Fruit fly (Drosophila melanogaster) whole organism, embryonic: ENCODE measurements around the gene moody.

Source experiments
- Abd-B ChIP-seq: fragments of 200-800 bp; sonication (Bioruptor generic); optimal IDR thresholded peaks from 2 replicates; lab custom pipeline; 2018; ENCODE audit warnings: missing biosample characterization, mild to moderate bottlenecking, missing genetic modification characterization, moderate library complexity
- Atf3 ChIP-seq: fragments of 200-800 bp; sonication (Bioruptor generic); optimal IDR thresholded peaks from 3 replicates; lab custom pipeline; 2016; ENCODE audit warnings: missing biosample characterization, missing genetic modification characterization
- Atf6 ChIP-seq: fragments of 200-800 bp; sonication (Bioruptor generic); IDR thresholded peaks from 2 replicates; pipeline ENCODE4 v1.3.6; 2022; ENCODE audit warnings: missing biosample characterization, missing genetic modification characterization
- B-H1 ChIP-seq: fragments of 200-800 bp; sonication (Bioruptor generic); IDR thresholded peaks from 3 replicates; pipeline ENCODE4 v1.3.6; 2022; ENCODE audit warnings: missing biosample characterization, missing genetic modification characterization
- CG11456 ChIP-seq: fragments of 200-800 bp; sonication (Bioruptor generic); IDR thresholded peaks from 3 replicates; pipeline ENCODE4 v1.3.6; 2022; ENCODE audit warnings: missing biosample characterization, missing genetic modification characterization
- CG11560 ChIP-seq: fragments of 200-800 bp; sonication (Bioruptor generic); IDR thresholded peaks from 3 replicates; pipeline ENCODE4 v1.3.6; 2022; ENCODE audit warnings: missing biosample characterization, missing genetic modification characterization
- CG11696 ChIP-seq: fragments of 200-800 bp; sonication (Bioruptor generic); IDR thresholded peaks from 2 replicates; pipeline ENCODE4 v1.3.6; 2022; ENCODE audit warnings: missing biosample characterization, missing genetic modification characterization
- CG12071 ChIP-seq: fragments of 200-800 bp; sonication (Bioruptor generic); optimal IDR thresholded peaks from 3 replicates; lab custom pipeline; 2018; ENCODE audit warnings: missing biosample characterization, mild to moderate bottlenecking, missing genetic modification characterization
- CG12744 ChIP-seq: fragments of 200-800 bp; sonication (Bioruptor generic); optimal IDR thresholded peaks from 2 replicates; lab custom pipeline; 2016; ENCODE audit warnings: missing biosample characterization, missing genetic modification characterization
- CG12769 ChIP-seq: fragments of 200-800 bp; sonication (Bioruptor generic); optimal IDR thresholded peaks from 2 replicates; lab custom pipeline; 2019; ENCODE audit warnings: missing biosample characterization, mild to moderate bottlenecking, missing genetic modification characterization, moderate library complexity
- CG13296 ChIP-seq: fragments of 200-800 bp; sonication (Bioruptor generic); optimal IDR thresholded peaks from 3 replicates; lab custom pipeline; 2018; ENCODE audit warnings: missing biosample characterization, mild to moderate bottlenecking, missing genetic modification characterization
- CG13424 ChIP-seq: fragments of 200-800 bp; sonication (Bioruptor generic); optimal IDR thresholded peaks from 2 replicates; lab custom pipeline; 2019; ENCODE audit warnings: missing biosample characterization, mild to moderate bottlenecking, missing genetic modification characterization, moderate library complexity
- CG14441 ChIP-seq: fragments of 200-800 bp; sonication (Bioruptor generic); IDR thresholded peaks from 2 replicates; pipeline ENCODE4 v1.3.6; 2022; ENCODE audit warnings: missing biosample characterization, missing genetic modification characterization
- CG16813 ChIP-seq: fragments of 200-800 bp; sonication (Bioruptor generic); IDR thresholded peaks from 3 replicates; pipeline ENCODE4 v1.3.6; 2022; ENCODE audit warnings: missing biosample characterization, missing genetic modification characterization; ENCODE audit not compliant: partially characterized antibody
- CG17186 ChIP-seq: fragments of 200-800 bp; sonication (Bioruptor generic); optimal IDR thresholded peaks from 3 replicates; lab custom pipeline; 2017; ENCODE audit warnings: missing biosample characterization, missing genetic modification reagents, missing genetic modification characterization
- CG3065 ChIP-seq: fragments of 200-800 bp; sonication (Bioruptor generic); optimal IDR thresholded peaks from 2 replicates; lab custom pipeline; 2016; ENCODE audit warnings: missing biosample characterization, missing genetic modification characterization
- CG5180 ChIP-seq: fragments of 200-800 bp; sonication (Bioruptor generic); optimal IDR thresholded peaks from 3 replicates; lab custom pipeline; 2017; ENCODE audit warnings: missing biosample characterization, missing genetic modification characterization, mild to moderate bottlenecking, moderate library complexity, missing genetic modification reagents
- CG8290 ChIP-seq, 3 experiments: fragments of 200-800 bp; sonication (Bioruptor generic); optimal IDR thresholded peaks; 2 replicates each; lab custom pipeline; 2016 to 2019; ENCODE audit warnings: missing biosample characterization in 3 of 3, missing genetic modification characterization in 3 of 3, mild to moderate bottlenecking in 2 of 3, moderate library complexity in 1 of 3
- CG8478 ChIP-seq: fragments of >200 bp; optimal IDR thresholded peaks from 2 replicates; lab custom pipeline; 2018
- CG8765 ChIP-seq: fragments of 200-800 bp; sonication (Bioruptor generic); IDR thresholded peaks from 2 replicates; pipeline ENCODE4 v1.3.6; 2022; ENCODE audit warnings: missing biosample characterization, missing genetic modification characterization
- CG8924 ChIP-seq: fragments of 200-800 bp; optimal IDR thresholded peaks from 3 replicates; lab custom pipeline; 2019; ENCODE audit warnings: missing biosample characterization, mild to moderate bottlenecking, missing genetic modification characterization, moderate library complexity
- CG9876 ChIP-seq: fragments of 200-800 bp; sonication (Bioruptor generic); optimal IDR thresholded peaks from 2 replicates; lab custom pipeline; 2016; ENCODE audit warnings: missing biosample characterization, missing genetic modification characterization
- Eip74EF ChIP-seq, 2 experiments: fragments of 200-800 bp in 1 of 2; fragments of >200 bp in 1 of 2; sonication (Bioruptor generic) in 1 of 2; optimal IDR thresholded peaks; 2 replicates each; lab custom pipeline; 2017 to 2019; ENCODE audit warnings: missing biosample characterization in 2 of 2, missing genetic modification characterization in 2 of 2, mild to moderate bottlenecking in 1 of 2, moderate library complexity in 1 of 2
- Kr ChIP-seq: fragments of 200-800 bp; sonication (Bioruptor generic); optimal IDR thresholded peaks from 2 replicates; lab custom pipeline; 2017; ENCODE audit warnings: missing biosample characterization, mild to moderate bottlenecking, missing genetic modification characterization
- Lim3 ChIP-seq: fragments of 200-800 bp; sonication (Bioruptor generic); IDR thresholded peaks from 2 replicates; pipeline ENCODE4 v1.3.6; 2022; ENCODE audit warnings: missing biosample characterization, missing genetic modification characterization
- Nf-YC ChIP-seq: fragments of 200-800 bp; optimal IDR thresholded peaks from 3 replicates; lab custom pipeline; 2019; ENCODE audit warnings: missing biosample characterization, mild to moderate bottlenecking, missing genetic modification characterization, moderate library complexity
- Spps ChIP-seq: fragments of 200-800 bp; sonication (Bioruptor generic); optimal IDR thresholded peaks from 2 replicates; lab custom pipeline; 2018; ENCODE audit warnings: missing biosample characterization, mild to moderate bottlenecking, missing genetic modification characterization
- Stat92E ChIP-seq, 3 experiments: fragments of >200 bp in 2 of 3; fragments of 200-800 bp in 1 of 3; sonication (Bioruptor generic) in 1 of 3; optimal IDR thresholded peaks; 2 replicates each; lab custom pipeline; 2017 to 2019; ENCODE audit warnings: missing biosample characterization in 3 of 3, missing genetic modification characterization in 3 of 3, mild to moderate bottlenecking in 1 of 3, moderate library complexity in 1 of 3
- YL-1 ChIP-seq: fragments of 200-800 bp; sonication (Bioruptor generic); optimal IDR thresholded peaks from 3 replicates; lab custom pipeline; 2017; ENCODE audit warnings: missing biosample characterization, mild to moderate bottlenecking, missing genetic modification characterization
- ato ChIP-seq: fragments of 200-800 bp; sonication (Bioruptor generic); IDR thresholded peaks from 2 replicates; pipeline ENCODE4 v1.3.6; 2022; ENCODE audit warnings: missing biosample characterization, missing genetic modification characterization; ENCODE audit not compliant: partially characterized antibody
- bab2 ChIP-seq: fragments of 200-800 bp; sonication (Bioruptor generic); optimal IDR thresholded peaks from 2 replicates; lab custom pipeline; 2016; ENCODE audit warnings: missing biosample characterization, missing genetic modification characterization
- bsh ChIP-seq, 2 experiments: fragments of 200-800 bp; sonication (Bioruptor generic); optimal IDR thresholded peaks; 2 replicates each; lab custom pipeline; 2017 to 2018; ENCODE audit warnings: mild to moderate bottlenecking in 2 of 2, missing biosample characterization in 2 of 2, missing genetic modification characterization in 2 of 2, moderate library complexity in 1 of 2
- cato ChIP-seq: fragments of 200-800 bp; sonication (Bioruptor generic); optimal IDR thresholded peaks from 2 replicates; lab custom pipeline; 2016; ENCODE audit warnings: missing biosample characterization, missing genetic modification characterization, borderline replicate concordance
- crc ChIP-seq: fragments of 200-800 bp; sonication (Bioruptor generic); optimal IDR thresholded peaks from 2 replicates; lab custom pipeline; 2016; ENCODE audit warnings: missing biosample characterization, missing genetic modification characterization
- dmrt99B ChIP-seq: fragments of 200-800 bp; sonication (Bioruptor generic); optimal IDR thresholded peaks from 2 replicates; lab custom pipeline; 2018; ENCODE audit warnings: missing biosample characterization, mild to moderate bottlenecking, missing genetic modification characterization, moderate library complexity
- dpn ChIP-seq, 2 experiments: fragments of 200-800 bp; sonication (Bioruptor generic); optimal IDR thresholded peaks; 3 replicates each; lab custom pipeline; 2016; ENCODE audit warnings: missing biosample characterization in 2 of 2, missing genetic modification characterization in 2 of 2
- fd64A ChIP-seq: fragments of 200-800 bp; sonication (Bioruptor generic); optimal IDR thresholded peaks from 3 replicates; lab custom pipeline; 2018; ENCODE audit warnings: missing biosample characterization, mild to moderate bottlenecking, missing genetic modification characterization
- gfzf ChIP-seq: fragments of 200-800 bp; sonication (Bioruptor generic); optimal IDR thresholded peaks from 2 replicates; lab custom pipeline; 2016; ENCODE audit warnings: missing biosample characterization, mild to moderate bottlenecking, missing genetic modification characterization, moderate library complexity
- jing ChIP-seq: fragments of 200-800 bp; sonication (Bioruptor generic); optimal IDR thresholded peaks from 2 replicates; lab custom pipeline; 2018; ENCODE audit warnings: missing biosample characterization, mild to moderate bottlenecking, missing genetic modification characterization
- odd ChIP-seq: fragments of 200-800 bp; sonication (Bioruptor generic); optimal IDR thresholded peaks from 2 replicates; lab custom pipeline; 2017; ENCODE audit warnings: missing biosample characterization, mild to moderate bottlenecking, missing genetic modification characterization
- prd ChIP-seq, 3 experiments: fragments of >200 bp in 2 of 3; fragments of 200-800 bp in 1 of 3; sonication (Bioruptor generic) in 1 of 3; optimal IDR thresholded peaks in 2 of 3; IDR thresholded peaks in 1 of 3; 2 replicates in 2 of 3; 3 replicates in 1 of 3; pipeline versions ENCODE4 v1.3.6 to Lab custom; 2017 to 2022; ENCODE audit warnings: missing biosample characterization in 1 of 3, missing genetic modification characterization in 1 of 3
- rib ChIP-seq: fragments of 200-800 bp; sonication (Bioruptor generic); IDR thresholded peaks from 2 replicates; pipeline ENCODE4 v1.3.6; 2022; ENCODE audit warnings: missing biosample characterization, missing genetic modification characterization
- ro ChIP-seq: fragments of 200-800 bp; sonication (Bioruptor generic); IDR thresholded peaks from 2 replicates; pipeline ENCODE4 v1.3.6; 2022; ENCODE audit warnings: missing biosample characterization, missing genetic modification characterization
- sens ChIP-seq: fragments of 200-800 bp; sonication (Bioruptor generic); peaks from one replicate; lab custom pipeline; 2016; ENCODE audit warnings: missing biosample characterization, missing genetic modification characterization
- slbo ChIP-seq: fragments of 200-800 bp; sonication (Bioruptor generic); IDR thresholded peaks from 2 replicates; pipeline ENCODE4 v1.3.6; 2022; ENCODE audit warnings: missing biosample characterization, missing genetic modification characterization
- sna ChIP-seq: fragments of 200-800 bp; sonication (Bioruptor generic); IDR thresholded peaks from 2 replicates; pipeline ENCODE4 v1.3.6; 2022; ENCODE audit warnings: missing biosample characterization, missing genetic modification characterization; ENCODE audit not compliant: partially characterized antibody
- unc-4 ChIP-seq: fragments of 200-800 bp; sonication (Bioruptor generic); IDR thresholded peaks from 2 replicates; pipeline ENCODE4 v1.3.6; 2022; ENCODE audit warnings: missing biosample characterization, missing genetic modification characterization; ENCODE audit not compliant: partially characterized antibody
- unpg ChIP-seq: fragments of 200-800 bp; sonication (Bioruptor generic); optimal IDR thresholded peaks from 3 replicates; lab custom pipeline; 2018; ENCODE audit warnings: missing biosample characterization, mild to moderate bottlenecking, missing genetic modification characterization, moderate library complexity
- yki ChIP-seq: fragments of >200 bp; optimal IDR thresholded peaks from 3 replicates; lab custom pipeline; 2018

Gene moody

DNA sequence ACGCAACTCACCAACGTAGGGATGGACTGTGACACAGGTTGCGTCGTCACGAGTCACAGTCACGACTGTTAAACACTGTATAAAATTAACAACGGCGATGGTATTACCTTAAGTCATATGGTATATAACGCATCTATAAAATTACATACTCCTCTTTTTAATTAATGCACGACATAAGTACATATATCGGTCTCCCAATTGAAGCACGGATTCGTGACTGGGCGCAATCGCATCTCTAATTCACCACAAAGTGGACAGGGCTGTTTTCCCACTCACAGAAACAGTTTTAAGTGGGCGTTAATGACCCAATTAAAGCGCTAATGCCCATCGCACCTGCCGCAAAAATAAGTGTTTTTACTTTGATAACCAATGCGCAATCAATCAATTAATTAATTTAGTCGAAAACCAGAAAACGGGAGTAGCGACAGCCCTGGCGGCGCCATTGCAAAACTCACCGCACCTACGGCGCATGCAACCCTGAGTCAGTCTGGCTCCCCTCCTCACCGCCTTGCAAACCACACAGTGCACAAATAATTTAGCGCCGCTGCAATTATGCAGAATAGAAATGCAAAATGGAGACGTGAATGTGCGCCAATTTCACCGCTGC, 8.5 kb downstream of the moody start, which contains the start of gene CG4313 (continued):
- TF ChIP-seq Stat92E (GFP tag; optimal IDR thresholded peaks at IDR 0.05; lab: Kevin White, UChicago) = no peak
- peak; percentile 77 for TF ChIP-seq CG13424 (tag; lab: Kevin White, UChicago)
- peak; percentile 79 for TF ChIP-seq slbo (GFP tag; lab: Robert Waterston, UW)
- peak; percentile 57 for TF ChIP-seq unpg
- TF ChIP-seq ato = peak; percentile 68
- peak; percentile 25 for TF ChIP-seq CG12071
- TF ChIP-seq CG16813 (GFP tag; lab: Robert Waterston, UW) = peak; percentile 92
- peak; percentile 71 to 78 for TF ChIP-seq dpn (GFP tag; optimal IDR thresholded peaks at IDR 0.05; lab: Kevin White, UChicago)
- TF ChIP-seq fd64A = no peak
- TF ChIP-seq bab2 (GFP tag; lab: Kevin White, UChicago) = peak; percentile 75
- no peak for TF ChIP-seq prd (optimal IDR thresholded peaks at IDR 0.05; lab: Kevin White, UChicago)
- TF ChIP-seq prd (GFP tag; IDR thresholded peaks at IDR 0.05; lab: Robert Waterston, UW) = peak; percentile 70
- peak; percentile 40 for TF ChIP-seq Spps (tag; lab: Kevin White, UChicago)
- peak; percentile 46; the same call in 1 of the 2 replicates for TF ChIP-seq CG8765 (GFP tag; lab: Robert Waterston, UW)
- TF ChIP-seq Kr (GFP tag; lab: Kevin White, UChicago) = no peak
- peak; percentile 52 for TF ChIP-seq dmrt99B
- no peak for TF ChIP-seq Eip74EF (GFP tag; optimal IDR thresholded peaks at IDR 0.05; lab: Kevin White, UChicago)
- peak; percentile 55; the same call in 1 of the 2 replicates for TF ChIP-seq Atf6 (GFP tag; lab: Robert Waterston, UW)
- peak; percentile 26 for TF ChIP-seq CG12744 (GFP tag; lab: Kevin White, UChicago)
- TF ChIP-seq jing = no peak
- peak; percentile 55 for TF ChIP-seq Atf3 (GFP tag; lab: Kevin White, UChicago)
- peak; percentile 86 for TF ChIP-seq unc-4 (GFP tag; lab: Robert Waterston, UW)
- TF ChIP-seq rib (GFP tag; lab: Robert Waterston, UW) = no peak
- TF ChIP-seq CG8290 (GFP tag; optimal IDR thresholded peaks at IDR 0.05; lab: Kevin White, UChicago) = peak; percentile 73
- TF ChIP-seq CG8290 (tag; optimal IDR thresholded peaks at IDR 0.05; lab: Kevin White, UChicago) = peak in 1 of 2 experiments; percentile 87
- TF ChIP-seq CG3065 (GFP tag; lab: Kevin White, UChicago) = no peak

DNA sequence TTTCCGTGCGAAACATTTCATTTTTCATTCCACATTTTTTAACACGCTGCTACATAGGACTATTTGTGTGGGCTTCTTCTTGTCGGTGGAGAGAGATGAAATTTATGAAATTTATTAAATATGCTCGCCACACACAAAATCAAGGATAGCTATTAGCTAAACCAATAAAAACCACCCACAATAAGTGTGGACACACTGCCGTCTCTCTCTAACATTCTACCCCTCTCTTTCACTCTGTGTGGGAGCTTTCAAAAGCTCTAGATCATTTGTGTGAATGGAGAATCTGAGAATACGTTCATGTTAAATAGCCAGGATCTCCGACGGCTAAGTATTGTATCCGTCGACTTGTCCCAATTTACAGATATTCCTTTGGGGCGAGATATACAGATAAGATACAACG, 12.3 kb downstream of the moody start:
- no peak for TF ChIP-seq Kr (GFP tag; lab: Kevin White, UChicago)
- TF ChIP-seq CG11560 = no peak
- TF ChIP-seq CG8478 (lab: Kevin White, UChicago) = no peak
- TF ChIP-seq sna (GFP tag; lab: Robert Waterston, UW) = no peak
- no peak for TF ChIP-seq gfzf (GFP tag; lab: Kevin White, UChicago)
- TF ChIP-seq B-H1 (GFP tag; lab: Robert Waterston, UW) = no peak
- TF ChIP-seq Nf-YC = peak; percentile 83
- TF ChIP-seq odd = no peak
- no peak for TF ChIP-seq Abd-B (GFP tag; lab: Kevin White, UChicago)
- peak; percentile 5 for TF ChIP-seq CG12769 (tag; lab: Kevin White, UChicago)
- no peak for TF ChIP-seq CG8924 (tag; lab: Kevin White, UChicago)
- no peak for TF ChIP-seq bsh (GFP tag; optimal IDR thresholded peaks at IDR 0.05; lab: Kevin White, UChicago)
- peak; percentile 58 for TF ChIP-seq sens (GFP tag; lab: Kevin White, UChicago)
- no peak for TF ChIP-seq CG11696 (GFP tag; lab: Robert Waterston, UW)
- no peak for TF ChIP-seq yki (lab: Kevin White, UChicago)
- TF ChIP-seq CG17186 (GFP tag; lab: Kevin White, UChicago) = no peak
- no peak for TF ChIP-seq ro (GFP tag; lab: Robert Waterston, UW)
- no peak for TF ChIP-seq YL-1 (GFP tag; lab: Kevin White, UChicago)
- no peak for TF ChIP-seq cato (GFP tag; lab: Kevin White, UChicago)
- no peak for TF ChIP-seq CG11456 (GFP tag; lab: Robert Waterston, UW)
- no peak for TF ChIP-seq crc (GFP tag; lab: Kevin White, UChicago)
- no peak for TF ChIP-seq CG13296 (GFP tag; lab: Kevin White, UChicago)
- no peak for TF ChIP-seq ato
- no peak for TF ChIP-seq CG5180 (GFP tag; lab: Kevin White, UChicago)
- no peak for TF ChIP-seq CG9876 (GFP tag; lab: Kevin White, UChicago)
- no peak for TF ChIP-seq Lim3
- TF ChIP-seq CG14441 (GFP tag; lab: Robert Waterston, UW) = no peak
